Fruit fly (Drosophila melanogaster): Measurements from ENCODE around the gene Ccdc56.

Ccdc56 gene

dm6 chr3L:11717300-11717699 lies 8.5 kb downstream of the Ccdc56 start:
- no peak for TF ChIP-seq insv (optimal IDR thresholded peaks at IDR 0.05)

dm6 chr3L:11717993-11718392 lies 9.2 kb downstream of the Ccdc56 start:
- TF ChIP-seq h (optimal IDR thresholded peaks at IDR 0.05) (no peak), insv (optimal IDR thresholded peaks at IDR 0.05) (no peak), Myc (optimal IDR thresholded peaks at IDR 0.05) (no peak), Sin3A (optimal IDR thresholded peaks at IDR 0.05) (no peak)

dm6 chr3L:11720780-11721179 lies 12.0 kb downstream of the Ccdc56 start, which contains the start of gene Bmcp:
TSS of gene Bmcp (plus strand) at chr3L:11720934.
- TF ChIP-seq Sin3A (optimal IDR thresholded peaks at IDR 0.05) (no peak), psq (optimal IDR thresholded peaks at IDR 0.05) (no peak), ttk (optimal IDR thresholded peaks at IDR 0.05) (no peak), h (optimal IDR thresholded peaks at IDR 0.05) (no peak), insv (optimal IDR thresholded peaks at IDR 0.05) (no peak), Myc (optimal IDR thresholded peaks at IDR 0.05) (no peak)

- TF ChIP-seq Myc (optimal IDR thresholded peaks at IDR 0.05) = no peak
Observed at dm6 chr3L:11721498-11721946, 12.7 kb downstream of the Ccdc56 start.

- TF ChIP-seq h (optimal IDR thresholded peaks at IDR 0.05) = no peak
- TF ChIP-seq Sin3A (optimal IDR thresholded peaks at IDR 0.05) = no peak
- no peak for TF ChIP-seq ttk (optimal IDR thresholded peaks at IDR 0.05)
- no peak for TF ChIP-seq Myc (optimal IDR thresholded peaks at IDR 0.05)
- TF ChIP-seq insv (optimal IDR thresholded peaks at IDR 0.05) = no peak
- no peak for TF ChIP-seq psq (optimal IDR thresholded peaks at IDR 0.05)
Observed at dm6 chr3L:11728147-11728546, 19.4 kb downstream of the Ccdc56 start, which contains the start of gene sunn. TSS of gene sunn (plus strand) at chr3L:11728348.

dm6 chr3L:11731841-11732240 lies 23.1 kb downstream of the Ccdc56 start, which contains the start of gene CG32087:
TSS of gene CG32087 (plus strand) at chr3L:11732141.
- TF ChIP-seq Myc (optimal IDR thresholded peaks at IDR 0.05) (no peak), ttk (optimal IDR thresholded peaks at IDR 0.05) (no peak), h (optimal IDR thresholded peaks at IDR 0.05) (no peak), insv (optimal IDR thresholded peaks at IDR 0.05) (no peak), psq (optimal IDR thresholded peaks at IDR 0.05) (no peak), Sin3A (optimal IDR thresholded peaks at IDR 0.05) (no peak)

- TF ChIP-seq ttk (optimal IDR thresholded peaks at IDR 0.05) (no peak), psq (optimal IDR thresholded peaks at IDR 0.05) (no peak), Sin3A (optimal IDR thresholded peaks at IDR 0.05) (no peak), Myc (optimal IDR thresholded peaks at IDR 0.05) (no peak), insv (optimal IDR thresholded peaks at IDR 0.05) (no peak), h (optimal IDR thresholded peaks at IDR 0.05) (no peak)
Observed at dm6 chr3L:11751005-11751404, 42.2 kb downstream of the Ccdc56 start, which contains the start of gene Gr68a. TSS of gene Gr68a (plus strand) at chr3L:11751305.
